Worm (Caenorhabditis elegans): ENCODE results near the gene nlt-1.
A peak's percentile ranks its signal among the peaks of the same experiment; 100 is the strongest.

The nlt-1 gene

ce11 chrII:10001065-10001464, at the start of gene nlt-1 (continued):
- TF ChIP-seq tbx-9 (tag; optimal IDR thresholded peaks at IDR 0.05; ENCODE audit: borderline replicate concordance) (no peak), F55B11.4 (tag; optimal IDR thresholded peaks at IDR 0.05; ENCODE audit: borderline replicate concordance, insufficient read depth) (no peak), T07F8.4 (tag; optimal IDR thresholded peaks at IDR 0.05) (no peak), pbrm-1 (GFP tag; IDR thresholded peaks at IDR 0.05) (no peak), ets-4 (GFP tag; optimal IDR thresholded peaks at IDR 0.05) (peak; percentile 44), lsl-1 (GFP tag; optimal IDR thresholded peaks at IDR 0.05) (no peak), nfya-1 (tag; optimal IDR thresholded peaks at IDR 0.05; ENCODE audit: borderline replicate concordance, insufficient read depth) (no peak), mel-28 (tag; optimal IDR thresholded peaks at IDR 0.05; ENCODE audit: borderline replicate concordance) (no peak), mcd-1 (GFP tag; IDR thresholded peaks at IDR 0.05) (no peak), B0035.1 (tag; optimal IDR thresholded peaks at IDR 0.05) (no peak), snpc-3.4 (tag; optimal IDR thresholded peaks at IDR 0.05) (no peak), dpl-1 (GFP tag; optimal IDR thresholded peaks at IDR 0.05) (no peak), zim-3 (tag; optimal IDR thresholded peaks at IDR 0.05) (no peak), nhr-27 (tag; optimal IDR thresholded peaks at IDR 0.05) (no peak), egl-44 (GFP tag; IDR thresholded peaks at IDR 0.05) (no peak), sptf-2 (GFP tag; optimal IDR thresholded peaks at IDR 0.05) (no peak), rec-8 (tag; optimal IDR thresholded peaks at IDR 0.05) (no peak), sea-2 (GFP tag; IDR thresholded peaks at IDR 0.05) (no peak), F37B4.10 (GFP tag; IDR thresholded peaks at IDR 0.05) (no peak), akir-1 (GFP tag; optimal IDR thresholded peaks at IDR 0.05) (no peak), ceh-40 (GFP tag; IDR thresholded peaks at IDR 0.05) (no peak)

- TF ChIP-seq F37B4.10 (GFP tag; IDR thresholded peaks at IDR 0.05) (no peak), ceh-27 (GFP tag; optimal IDR thresholded peaks at IDR 0.05) (no peak), hlh-26 (GFP tag; conservative IDR thresholded peaks at IDR 0.05) (no peak), mxl-1 (tag; optimal IDR thresholded peaks at IDR 0.05) (no peak), ekl-4 (GFP tag; IDR thresholded peaks at IDR 0.05) (no peak), ceh-79 (tag; optimal IDR thresholded peaks at IDR 0.05) (no peak), bed-2 (GFP tag; IDR thresholded peaks at IDR 0.05) (no peak), aptf-3 (GFP tag; IDR thresholded peaks at IDR 0.05) (no peak), gei-17 (GFP tag; optimal IDR thresholded peaks at IDR 0.05) (no peak), mcd-1 (GFP tag; IDR thresholded peaks at IDR 0.05) (no peak), ztf-6 (GFP tag; IDR thresholded peaks at IDR 0.05) (no peak), dox-1 (GFP tag; IDR thresholded peaks at IDR 0.05) (no peak)
Observed at ce11 chrII:10048568-10048967, 47.6 kb upstream of the nlt-1 start, which contains the start of gene flp-4. Gene flp-4, plus strand, starts transcription at chrII:10048868.

ce11 chrII:10045670-10046069, 44.7 kb upstream of the nlt-1 start:
- no peak for TF ChIP-seq hlh-12 (tag; optimal IDR thresholded peaks at IDR 0.05)
- TF ChIP-seq ets-4 (GFP tag; optimal IDR thresholded peaks at IDR 0.05) = no peak
- TF ChIP-seq ztf-6 (GFP tag; IDR thresholded peaks at IDR 0.05) = no peak
- TF ChIP-seq B0336.3 (GFP tag; IDR thresholded peaks at IDR 0.05) = no peak
- TF ChIP-seq ceh-91 (GFP tag; IDR thresholded peaks at IDR 0.05) = no peak
- TF ChIP-seq hmg-1.2 (GFP tag; IDR thresholded peaks at IDR 0.05) = no peak
- no peak for TF ChIP-seq madf-10 (tag; optimal IDR thresholded peaks at IDR 0.05)
- TF ChIP-seq T07F8.4 (tag; optimal IDR thresholded peaks at IDR 0.05) = no peak
- TF ChIP-seq xnd-1 (tag; optimal IDR thresholded peaks at IDR 0.05) = no peak
- no peak for TF ChIP-seq nfya-1 (tag; optimal IDR thresholded peaks at IDR 0.05; ENCODE audit: borderline replicate concordance, insufficient read depth)
- no peak for TF ChIP-seq K11D2.4 (GFP tag; IDR thresholded peaks at IDR 0.05)
- no peak for TF ChIP-seq nfyb-1 (GFP tag; IDR thresholded peaks at IDR 0.05)
- no peak for TF ChIP-seq ztf-25 (GFP tag; IDR thresholded peaks at IDR 0.05)
